Fruit fly (Drosophila melanogaster) whole organism, embryonic: ENCODE data around the gene EAChm.

Source experiments
- CG10979 ChIP-seq: fragments of 200-800 bp; sonication (Bioruptor generic); optimal IDR thresholded peaks from 2 replicates; lab custom pipeline; 2018; ENCODE audit warnings: missing biosample characterization, mild to moderate bottlenecking, missing genetic modification characterization, moderate library complexity
- CG12104 ChIP-seq: fragments of 200-800 bp; sonication (Bioruptor generic); optimal IDR thresholded peaks from 3 replicates; lab custom pipeline; 2016; ENCODE audit warnings: missing biosample characterization, missing genetic modification characterization
- CG12391 ChIP-seq: fragments of 200-800 bp; sonication (Bioruptor generic); optimal IDR thresholded peaks from 3 replicates; lab custom pipeline; 2018; ENCODE audit warnings: missing biosample characterization, mild to moderate bottlenecking, missing genetic modification characterization, moderate library complexity
- CG2875 ChIP-seq: fragments of 200-800 bp; sonication (Bioruptor generic); optimal IDR thresholded peaks from 2 replicates; lab custom pipeline; 2017; ENCODE audit warnings: missing biosample characterization, mild to moderate bottlenecking, missing genetic modification characterization, missing genetic modification reagents
- CG30020 ChIP-seq: fragments of 200-800 bp; optimal IDR thresholded peaks from 2 replicates; lab custom pipeline; 2019; ENCODE audit warnings: missing biosample characterization, mild to moderate bottlenecking, missing genetic modification characterization, moderate library complexity
- CG32532 ChIP-seq: fragments of 200-800 bp; sonication (Bioruptor generic); IDR thresholded peaks from 2 replicates; pipeline ENCODE4 v1.3.6; 2022; ENCODE audit warnings: missing biosample characterization, missing genetic modification characterization
- CG32772 ChIP-seq: fragments of 200-800 bp; sonication (Bioruptor generic); IDR thresholded peaks from 2 replicates; pipeline ENCODE4 v1.3.6; 2022; ENCODE audit warnings: missing biosample characterization, missing genetic modification characterization
- CG34422 ChIP-seq: fragments of 200-800 bp; sonication (Bioruptor generic); IDR thresholded peaks from 3 replicates; pipeline ENCODE4 v1.3.6; 2022; ENCODE audit warnings: missing biosample characterization, missing genetic modification characterization
- CG43689 ChIP-seq: fragments of 200-800 bp; sonication (Bioruptor generic); IDR thresholded peaks from 2 replicates; pipeline ENCODE4 v1.3.6; 2022; ENCODE audit warnings: missing biosample characterization, missing genetic modification characterization
- CG6765 ChIP-seq: fragments of 200-800 bp; sonication (Bioruptor generic); optimal IDR thresholded peaks from 3 replicates; lab custom pipeline; 2017; ENCODE audit warnings: missing biosample characterization, mild to moderate bottlenecking, missing genetic modification characterization
- CG6813 ChIP-seq: fragments of 200-800 bp; sonication (Bioruptor generic); optimal IDR thresholded peaks from 2 replicates; lab custom pipeline; 2017; ENCODE audit warnings: missing biosample characterization, missing genetic modification characterization, mild to moderate bottlenecking, moderate library complexity, missing genetic modification reagents
- CG7556 ChIP-seq: fragments of 200-800 bp; sonication (Bioruptor generic); optimal IDR thresholded peaks from 2 replicates; lab custom pipeline; 2017; ENCODE audit warnings: missing biosample characterization, mild to moderate bottlenecking, missing genetic modification characterization
- CG7928 ChIP-seq: fragments of 200-800 bp; sonication (Bioruptor generic); optimal IDR thresholded peaks from 2 replicates; lab custom pipeline; 2017; ENCODE audit warnings: missing biosample characterization, mild to moderate bottlenecking, missing genetic modification characterization
- CG8290 ChIP-seq, 3 experiments: fragments of 200-800 bp; sonication (Bioruptor generic); optimal IDR thresholded peaks; 2 replicates each; lab custom pipeline; 2016 to 2019; ENCODE audit warnings: missing biosample characterization in 3 of 3, missing genetic modification characterization in 3 of 3, mild to moderate bottlenecking in 2 of 3, moderate library complexity in 1 of 3
- CG8359 ChIP-seq: fragments of 200-800 bp; sonication (Bioruptor generic); optimal IDR thresholded peaks from 2 replicates; lab custom pipeline; 2017; ENCODE audit warnings: missing biosample characterization, mild to moderate bottlenecking, missing genetic modification characterization, borderline replicate concordance
- CG9727 ChIP-seq: fragments of 200-800 bp; sonication (Bioruptor generic); optimal IDR thresholded peaks from 3 replicates; lab custom pipeline; 2017; ENCODE audit warnings: missing biosample characterization, mild to moderate bottlenecking, missing genetic modification characterization
- Camta ChIP-seq: fragments of 200-800 bp; sonication (Bioruptor generic); optimal IDR thresholded peaks from 2 replicates; lab custom pipeline; 2016; ENCODE audit warnings: missing biosample characterization, missing genetic modification characterization
- Chrac-16 ChIP-seq: fragments of 200-800 bp; sonication (Bioruptor generic); optimal IDR thresholded peaks from 3 replicates; lab custom pipeline; 2016; ENCODE audit warnings: missing biosample characterization, missing genetic modification characterization
- CrebB ChIP-seq: fragments of 200-800 bp; sonication (Bioruptor generic); optimal IDR thresholded peaks from 3 replicates; lab custom pipeline; 2018; ENCODE audit warnings: missing biosample characterization, mild to moderate bottlenecking, missing genetic modification characterization
- Doc2 ChIP-seq: fragments of 200-800 bp; sonication (Bioruptor generic); IDR thresholded peaks from 2 replicates; pipeline ENCODE4 v1.3.6; 2022; ENCODE audit warnings: missing biosample characterization, missing genetic modification characterization
- Dp ChIP-seq: fragments of 200-800 bp; sonication (Bioruptor generic); optimal IDR thresholded peaks from 2 replicates; lab custom pipeline; 2018; ENCODE audit warnings: missing biosample characterization, mild to moderate bottlenecking, missing genetic modification characterization, moderate library complexity
- E2f1 ChIP-seq: fragments of 200-800 bp; sonication (Bioruptor generic); IDR thresholded peaks from 2 replicates; pipeline ENCODE4 v1.3.6; 2022; ENCODE audit warnings: missing biosample characterization, missing genetic modification characterization
- E2f2 ChIP-seq: fragments of 200-800 bp; sonication (Bioruptor generic); IDR thresholded peaks from 2 replicates; pipeline ENCODE4 v1.3.6; 2022; ENCODE audit warnings: missing biosample characterization, missing genetic modification characterization
- H15 ChIP-seq: fragments of 200-800 bp; sonication (Bioruptor generic); IDR thresholded peaks from 3 replicates; pipeline ENCODE4 v1.3.6; 2022; ENCODE audit warnings: missing biosample characterization, missing genetic modification characterization
- HmgZ ChIP-seq: fragments of 200-800 bp; sonication (Bioruptor generic); optimal IDR thresholded peaks from 2 replicates; lab custom pipeline; 2018; ENCODE audit warnings: missing biosample characterization, mild to moderate bottlenecking, missing genetic modification characterization
- Jarid2 ChIP-seq: fragments of 200-800 bp; sonication (Bioruptor generic); optimal IDR thresholded peaks from 3 replicates; lab custom pipeline; 2017; ENCODE audit warnings: mild to moderate bottlenecking, missing biosample characterization, missing genetic modification reagents, missing genetic modification characterization
- MBD-R2 ChIP-seq: fragments of 200-800 bp; sonication (Bioruptor generic); IDR thresholded peaks from 2 replicates; pipeline ENCODE4 v1.3.6; 2022; ENCODE audit warnings: missing biosample characterization, missing genetic modification characterization
- Mrtf ChIP-seq: fragments of 200-800 bp; sonication (Bioruptor generic); IDR thresholded peaks from 3 replicates; pipeline ENCODE4 v1.3.6; 2022; ENCODE audit warnings: missing biosample characterization, missing genetic modification characterization
- NC2β ChIP-seq: fragments of 200-800 bp; sonication (Bioruptor generic); optimal IDR thresholded peaks from 2 replicates; lab custom pipeline; 2016; ENCODE audit warnings: missing biosample characterization, missing genetic modification characterization
- Nf-YB ChIP-seq: fragments of 200-800 bp; sonication (Bioruptor generic); optimal IDR thresholded peaks from 3 replicates; lab custom pipeline; 2019; ENCODE audit warnings: missing biosample characterization, mild to moderate bottlenecking, missing genetic modification characterization, moderate library complexity
- NfI ChIP-seq: fragments of 200-800 bp; sonication (Bioruptor generic); optimal IDR thresholded peaks from 3 replicates; lab custom pipeline; 2018; ENCODE audit warnings: missing biosample characterization, mild to moderate bottlenecking, missing genetic modification characterization, moderate library complexity
- Spps ChIP-seq: fragments of 200-800 bp; sonication (Bioruptor generic); optimal IDR thresholded peaks from 2 replicates; lab custom pipeline; 2018; ENCODE audit warnings: missing biosample characterization, mild to moderate bottlenecking, missing genetic modification characterization
- ash1 ChIP-seq: fragments of 200-800 bp; sonication (Bioruptor generic); optimal IDR thresholded peaks from 2 replicates; lab custom pipeline; 2018; ENCODE audit warnings: missing biosample characterization, mild to moderate bottlenecking, missing genetic modification characterization
- cg ChIP-seq: fragments of 200-800 bp; sonication (Bioruptor generic); optimal IDR thresholded peaks from 3 replicates; lab custom pipeline; 2019; ENCODE audit warnings: missing biosample characterization, mild to moderate bottlenecking, missing genetic modification characterization, moderate library complexity
- crp ChIP-seq, 2 experiments: fragments of 200-800 bp; sonication (Bioruptor generic); optimal IDR thresholded peaks; 2 replicates in 1 of 2; 3 replicates in 1 of 2; lab custom pipeline; 2017; ENCODE audit warnings: missing biosample characterization in 2 of 2, missing genetic modification characterization in 2 of 2, mild to moderate bottlenecking in 1 of 2, moderate library complexity in 1 of 2
- disco-r ChIP-seq: fragments of 200-800 bp; sonication (Bioruptor generic); optimal IDR thresholded peaks from 2 replicates; lab custom pipeline; 2016; ENCODE audit warnings: missing biosample characterization, missing genetic modification characterization
- gsb ChIP-seq: fragments of 200-800 bp; sonication (Bioruptor generic); IDR thresholded peaks from 2 replicates; pipeline ENCODE4 v1.3.6; 2022; ENCODE audit warnings: missing biosample characterization, missing genetic modification characterization
- ind ChIP-seq: fragments of 200-800 bp; sonication (Bioruptor generic); optimal IDR thresholded peaks from 3 replicates; lab custom pipeline; 2016; ENCODE audit warnings: missing biosample characterization, missing genetic modification characterization
- kay ChIP-seq: fragments of 200-800 bp; sonication (Bioruptor generic); optimal IDR thresholded peaks from 2 replicates; lab custom pipeline; 2016; ENCODE audit warnings: missing biosample characterization, missing genetic modification characterization
- pnt ChIP-seq: fragments of 200-800 bp; sonication (Bioruptor generic); optimal IDR thresholded peaks from 3 replicates; lab custom pipeline; 2016; ENCODE audit warnings: missing biosample characterization, missing genetic modification characterization
- schlank ChIP-seq: fragments of 200-800 bp; sonication (Bioruptor generic); optimal IDR thresholded peaks from 2 replicates; lab custom pipeline; 2018; ENCODE audit warnings: missing biosample characterization, mild to moderate bottlenecking, missing genetic modification characterization
- sd ChIP-seq: fragments of 200-800 bp; sonication (Bioruptor generic); optimal IDR thresholded peaks from 3 replicates; lab custom pipeline; 2018; ENCODE audit warnings: missing biosample characterization, mild to moderate bottlenecking, missing genetic modification characterization, moderate library complexity
- tin ChIP-seq: fragments of 200-800 bp; sonication (Bioruptor generic); optimal IDR thresholded peaks from 3 replicates; lab custom pipeline; 2016; ENCODE audit warnings: missing biosample characterization, missing genetic modification characterization
- tio ChIP-seq: fragments of 200-800 bp; sonication (Bioruptor generic); optimal IDR thresholded peaks from 2 replicates; lab custom pipeline; 2017; ENCODE audit warnings: missing biosample characterization, missing genetic modification characterization, inconsistent platforms
- trem ChIP-seq: fragments of 200-800 bp; optimal IDR thresholded peaks from 3 replicates; lab custom pipeline; 2019; ENCODE audit warnings: missing biosample characterization, mild to moderate bottlenecking, missing genetic modification characterization, moderate library complexity
- twi ChIP-seq: fragments of 200-800 bp; optimal IDR thresholded peaks from 2 replicates; lab custom pipeline; 2019; ENCODE audit warnings: missing biosample characterization, mild to moderate bottlenecking, missing genetic modification characterization, moderate library complexity
- zf30C ChIP-seq: fragments of 200-800 bp; sonication (Bioruptor generic); optimal IDR thresholded peaks from 3 replicates; lab custom pipeline; 2018; ENCODE audit warnings: missing biosample characterization, mild to moderate bottlenecking, missing genetic modification characterization
- zfh1 ChIP-seq: fragments of 200-800 bp; sonication (Bioruptor generic); IDR thresholded peaks from 3 replicates; pipeline ENCODE4 v1.3.6; 2022; ENCODE audit warnings: missing biosample characterization, missing genetic modification characterization

The EAChm gene

dm6 chr3L:15098659-15099512, 44.3 kb downstream of the EAChm start (continued):
- TF ChIP-seq CG6813 (GFP tag; lab: Kevin White, UChicago) (peak; percentile 94), CG32532 (GFP tag; lab: Robert Waterston, UW) (peak; percentile 89), twi (tag; lab: Kevin White, UChicago) (peak; percentile 45), Doc2 (GFP tag; lab: Robert Waterston, UW) (no peak), CrebB (tag; lab: Kevin White, UChicago) (peak; percentile 50), tio (GFP tag; lab: Kevin White, UChicago) (peak; percentile 78), ash1 (no peak), kay (GFP tag; lab: Kevin White, UChicago) (peak; percentile 37), E2f1 (GFP tag; lab: Robert Waterston, UW) (peak; percentile 93), Spps (peak; percentile 93), CG6765 (GFP tag; lab: Kevin White, UChicago) (peak; percentile 88), zf30C (GFP tag; lab: Kevin White, UChicago) (peak; percentile 91), gsb (GFP tag; lab: Robert Waterston, UW) (peak; percentile 77), Nf-YB (GFP tag; lab: Kevin White, UChicago) (peak; percentile 76), CG2875 (GFP tag; lab: Kevin White, UChicago) (peak; percentile 87), zfh1 (peak; percentile 90), crp (GFP tag; optimal IDR thresholded peaks at IDR 0.05; lab: Kevin White, UChicago) (peak in 1 of 2 experiments; percentile 76), CG10979 (peak; percentile 97), H15 (GFP tag; lab: Robert Waterston, UW) (peak; percentile 66; the same call in 2 of the 3 replicates), CG7928 (GFP tag; lab: Kevin White, UChicago) (peak; percentile 5), tin (GFP tag; lab: Kevin White, UChicago) (peak; percentile 68), Dp (GFP tag; lab: Kevin White, UChicago) (no peak), E2f2 (GFP tag; lab: Robert Waterston, UW) (peak; percentile 51; the same call in 1 of the 2 replicates), CG7556 (GFP tag; lab: Kevin White, UChicago) (peak; percentile 93), Camta (GFP tag; lab: Kevin White, UChicago) (no peak), schlank (tag; lab: Kevin White, UChicago) (peak; percentile 24), CG9727 (GFP tag; lab: Kevin White, UChicago) (peak; percentile 88), HmgZ (peak; percentile 22), Jarid2 (GFP tag; lab: Kevin White, UChicago) (peak; percentile 43), CG43689 (GFP tag; lab: Robert Waterston, UW) (peak; percentile 27; the same call in 1 of the 2 replicates), Chrac-16 (GFP tag; lab: Kevin White, UChicago) (peak; percentile 47), CG12391 (tag; lab: Kevin White, UChicago) (peak; percentile 91), CG12104 (GFP tag; lab: Kevin White, UChicago) (peak; percentile 80), NC2β (GFP tag; lab: Kevin White, UChicago) (no peak), cg (GFP tag; lab: Kevin White, UChicago) (no peak), CG34422 (GFP tag; lab: Robert Waterston, UW) (peak; percentile 86), NfI (GFP tag; lab: Kevin White, UChicago) (peak; percentile 51), Mrtf (GFP tag; lab: Robert Waterston, UW) (peak; percentile 72; the same call in 2 of the 3 replicates), trem (peak; percentile 95), CG30020 (tag; lab: Kevin White, UChicago) (peak; percentile 29), sd (tag; lab: Kevin White, UChicago) (peak; percentile 43), disco-r (GFP tag; lab: Kevin White, UChicago) (peak; percentile 12), CG8359 (peak; percentile 61), CG8290 (GFP tag; optimal IDR thresholded peaks at IDR 0.05; lab: Kevin White, UChicago) (peak; percentile 34), CG8290 (tag; optimal IDR thresholded peaks at IDR 0.05; lab: Kevin White, UChicago) (no peak), pnt (peak; percentile 38), MBD-R2 (GFP tag; lab: Robert Waterston, UW) (no peak), CG32772 (GFP tag; lab: Robert Waterston, UW) (peak; percentile 71; the same call in 1 of the 2 replicates), ind (GFP tag; lab: Kevin White, UChicago) (peak; percentile 84)
